Fruit fly (Drosophila melanogaster): Measurements from ENCODE around the gene nab.

DNA sequence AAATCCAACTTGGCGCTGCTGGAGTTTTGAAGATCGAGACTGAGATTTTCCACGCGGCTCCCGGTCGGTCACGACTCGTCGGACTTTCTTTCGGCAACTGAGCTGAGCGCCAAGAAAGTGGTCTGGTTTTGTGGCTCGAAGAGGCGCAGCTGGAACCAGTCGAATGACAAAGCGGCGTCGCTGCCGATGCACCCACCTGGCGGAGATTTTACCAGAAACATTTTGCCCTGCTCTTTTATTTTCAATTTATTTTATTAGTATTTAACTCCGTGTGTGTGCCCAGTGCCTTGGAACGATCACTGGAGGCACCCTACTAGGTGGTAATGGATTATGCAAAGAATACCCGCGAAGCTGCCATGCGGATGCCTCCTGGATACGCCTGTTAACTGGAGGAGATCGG is 43.5 kb upstream of the nab start, which contains the start of gene CG15005:
- TF ChIP-seq Eip93F (GFP tag; optimal IDR thresholded peaks at IDR 0.05) (no peak), CG8119 (GFP tag; IDR thresholded peaks at IDR 0.05) (no peak), fd85E (GFP tag; optimal IDR thresholded peaks at IDR 0.05) (no peak), svp (GFP tag) (no peak), CG16779 (tag; optimal IDR thresholded peaks at IDR 0.05) (no peak), Eip78C (GFP tag) (no peak), Sox102F (GFP tag; optimal IDR thresholded peaks at IDR 0.05) (no peak), cyc (GFP tag; optimal IDR thresholded peaks at IDR 0.05) (no peak), CG31627 (GFP tag; optimal IDR thresholded peaks at IDR 0.05) (no peak)

Measured in whole organism, prepupa.